Fruit fly (Drosophila melanogaster) whole organism, embryonic: Measurements from ENCODE around the gene beat-Vc.

Source experiments
- Adf1 ChIP-seq: fragments of 200-800 bp; sonication (Bioruptor generic); IDR thresholded peaks from 2 replicates; pipeline ENCODE4 v1.3.6; 2022; ENCODE audit warnings: missing biosample characterization, missing genetic modification characterization
- CG11695 ChIP-seq: fragments of 200-800 bp; sonication (Bioruptor generic); IDR thresholded peaks from 3 replicates; pipeline ENCODE4 v1.3.6; 2022; ENCODE audit warnings: missing biosample characterization, missing genetic modification characterization
- CG12219 ChIP-seq: fragments of 200-800 bp; sonication (Bioruptor generic); optimal IDR thresholded peaks from 3 replicates; lab custom pipeline; 2018; ENCODE audit warnings: missing biosample characterization, mild to moderate bottlenecking, missing genetic modification characterization
- CG13287 ChIP-seq: fragments of 200-800 bp; sonication (Bioruptor generic); IDR thresholded peaks from 2 replicates; pipeline ENCODE4 v1.3.6; 2022; ENCODE audit warnings: missing biosample characterization, missing genetic modification characterization; ENCODE audit not compliant: partially characterized antibody
- CG13424 ChIP-seq: fragments of 200-800 bp; sonication (Bioruptor generic); optimal IDR thresholded peaks from 2 replicates; lab custom pipeline; 2019; ENCODE audit warnings: missing biosample characterization, mild to moderate bottlenecking, missing genetic modification characterization, moderate library complexity
- CG14667 ChIP-seq: fragments of 200-800 bp; sonication (Bioruptor generic); IDR thresholded peaks from 2 replicates; pipeline ENCODE4 v1.3.6; 2022; ENCODE audit warnings: missing biosample characterization, missing genetic modification characterization
- CG15269 ChIP-seq: fragments of 200-800 bp; sonication (Bioruptor generic); optimal IDR thresholded peaks from 2 replicates; lab custom pipeline; 2018; ENCODE audit warnings: missing biosample characterization, mild to moderate bottlenecking, missing genetic modification characterization, moderate library complexity
- CG16813 ChIP-seq: fragments of 200-800 bp; sonication (Bioruptor generic); IDR thresholded peaks from 3 replicates; pipeline ENCODE4 v1.3.6; 2022; ENCODE audit warnings: missing biosample characterization, missing genetic modification characterization; ENCODE audit not compliant: partially characterized antibody
- CG16863 ChIP-seq: fragments of 200-800 bp; sonication (Bioruptor generic); optimal IDR thresholded peaks from 3 replicates; lab custom pipeline; 2016; ENCODE audit warnings: missing biosample characterization, missing genetic modification characterization
- CG17802 ChIP-seq: fragments of 200-800 bp; sonication (Bioruptor generic); optimal IDR thresholded peaks from 2 replicates; lab custom pipeline; 2018; ENCODE audit warnings: missing biosample characterization, mild to moderate bottlenecking, missing genetic modification characterization, moderate library complexity
- CG18262 ChIP-seq: fragments of 200-800 bp; optimal IDR thresholded peaks from 3 replicates; lab custom pipeline; 2019; ENCODE audit warnings: missing biosample characterization, mild to moderate bottlenecking, missing genetic modification characterization, moderate library complexity
- CG18476 ChIP-seq: fragments of 200-800 bp; sonication (Bioruptor generic); optimal IDR thresholded peaks from 2 replicates; lab custom pipeline; 2016; ENCODE audit warnings: missing biosample characterization, mild to moderate bottlenecking, missing genetic modification characterization
- CG18599 ChIP-seq: fragments of 200-800 bp; sonication (Bioruptor generic); optimal IDR thresholded peaks from 3 replicates; lab custom pipeline; 2017; ENCODE audit warnings: missing biosample characterization, missing genetic modification characterization, mild to moderate bottlenecking, moderate library complexity, missing genetic modification reagents
- CG2199 ChIP-seq: fragments of 200-800 bp; sonication (Bioruptor generic); IDR thresholded peaks from 3 replicates; pipeline ENCODE4 v1.3.6; 2022; ENCODE audit warnings: missing biosample characterization, missing genetic modification characterization
- CG34224 ChIP-seq: fragments of 200-800 bp; sonication (Bioruptor generic); IDR thresholded peaks from 3 replicates; pipeline ENCODE4 v1.3.6; 2022; ENCODE audit warnings: missing biosample characterization, missing genetic modification characterization; ENCODE audit not compliant: partially characterized antibody
- CG4730 ChIP-seq: fragments of 200-800 bp; sonication (Bioruptor generic); IDR thresholded peaks from 2 replicates; pipeline ENCODE4 v1.3.6; 2022; ENCODE audit warnings: missing biosample characterization, missing genetic modification characterization
- CG4854 ChIP-seq: fragments of 200-800 bp; sonication (Bioruptor generic); optimal IDR thresholded peaks from 2 replicates; lab custom pipeline; 2016; ENCODE audit warnings: missing biosample characterization, missing genetic modification characterization, inconsistent platforms
- CG5245 ChIP-seq: fragments of 200-800 bp; sonication (Bioruptor generic); optimal IDR thresholded peaks from 3 replicates; lab custom pipeline; 2016; ENCODE audit warnings: missing biosample characterization, missing genetic modification characterization
- CG5953 ChIP-seq: fragments of 200-800 bp; sonication (Bioruptor generic); IDR thresholded peaks from 2 replicates; pipeline ENCODE4 v1.3.6; 2022; ENCODE audit warnings: missing biosample characterization, missing genetic modification characterization
- CG7556 ChIP-seq: fragments of 200-800 bp; sonication (Bioruptor generic); optimal IDR thresholded peaks from 2 replicates; lab custom pipeline; 2017; ENCODE audit warnings: missing biosample characterization, mild to moderate bottlenecking, missing genetic modification characterization
- CG7786 ChIP-seq: fragments of 200-800 bp; sonication (Bioruptor generic); optimal IDR thresholded peaks from 2 replicates; lab custom pipeline; 2016; ENCODE audit warnings: missing biosample characterization, missing genetic modification characterization
- CG8089 ChIP-seq: fragments of 200-800 bp; sonication (Bioruptor generic); optimal IDR thresholded peaks from 3 replicates; lab custom pipeline; 2016; ENCODE audit warnings: missing biosample characterization, missing genetic modification characterization
- CG9609 ChIP-seq: fragments of 200-800 bp; sonication (Bioruptor generic); optimal IDR thresholded peaks from 3 replicates; lab custom pipeline; 2016; ENCODE audit warnings: missing biosample characterization, missing genetic modification characterization
- CG9727 ChIP-seq: fragments of 200-800 bp; sonication (Bioruptor generic); optimal IDR thresholded peaks from 3 replicates; lab custom pipeline; 2017; ENCODE audit warnings: missing biosample characterization, mild to moderate bottlenecking, missing genetic modification characterization
- D19A ChIP-seq: fragments of 200-800 bp; optimal IDR thresholded peaks from 3 replicates; lab custom pipeline; 2019; ENCODE audit warnings: missing biosample characterization, mild to moderate bottlenecking, missing genetic modification characterization, moderate library complexity
- HmgZ ChIP-seq: fragments of 200-800 bp; sonication (Bioruptor generic); optimal IDR thresholded peaks from 2 replicates; lab custom pipeline; 2018; ENCODE audit warnings: missing biosample characterization, mild to moderate bottlenecking, missing genetic modification characterization
- Hmr ChIP-seq: fragments of 200-800 bp; sonication (Bioruptor generic); optimal IDR thresholded peaks from 3 replicates; lab custom pipeline; 2017; ENCODE audit warnings: mild to moderate bottlenecking, missing biosample characterization, missing genetic modification reagents, missing genetic modification characterization
- MBD-R2 ChIP-seq: fragments of 200-800 bp; sonication (Bioruptor generic); IDR thresholded peaks from 2 replicates; pipeline ENCODE4 v1.3.6; 2022; ENCODE audit warnings: missing biosample characterization, missing genetic modification characterization
- MTF-1 ChIP-seq: fragments of 200-800 bp; sonication (Bioruptor generic); optimal IDR thresholded peaks from 2 replicates; lab custom pipeline; 2018; ENCODE audit warnings: missing biosample characterization, mild to moderate bottlenecking, missing genetic modification characterization, borderline replicate concordance
- NFAT ChIP-seq: fragments of 200-800 bp; sonication (Bioruptor generic); IDR thresholded peaks from 2 replicates; pipeline ENCODE4 v1.3.6; 2022; ENCODE audit warnings: missing biosample characterization, missing genetic modification characterization
- NK7.1 ChIP-seq: fragments of 200-800 bp; sonication (Bioruptor generic); optimal IDR thresholded peaks from 3 replicates; lab custom pipeline; 2016; ENCODE audit warnings: missing biosample characterization, missing genetic modification characterization
- Taf1 ChIP-seq: fragments of 200-800 bp; sonication (Bioruptor generic); IDR thresholded peaks from 2 replicates; pipeline ENCODE4 v1.3.6; 2022; ENCODE audit warnings: missing biosample characterization, missing genetic modification characterization
- Xrp1 ChIP-seq: fragments of 200-800 bp; sonication (Bioruptor generic); IDR thresholded peaks from 2 replicates; pipeline ENCODE4 v1.3.6; 2022; ENCODE audit warnings: missing biosample characterization, missing genetic modification characterization
- croc ChIP-seq: fragments of 200-800 bp; sonication (Bioruptor generic); conservative IDR thresholded peaks from 3 replicates; pipeline ENCODE4 v1.3.6; 2022; ENCODE audit warnings: missing biosample characterization, missing genetic modification characterization
- dysf ChIP-seq: fragments of 200-800 bp; sonication (Bioruptor generic); IDR thresholded peaks from 3 replicates; pipeline ENCODE4 v1.3.6; 2022; ENCODE audit warnings: missing biosample characterization, missing genetic modification characterization
- en ChIP-seq: fragments of 200-800 bp; sonication (Bioruptor generic); optimal IDR thresholded peaks from 2 replicates; lab custom pipeline; 2016; ENCODE audit warnings: missing biosample characterization, missing genetic modification characterization
- insv ChIP-seq, 2 experiments: fragments of 200-800 bp; sonication (Bioruptor generic); optimal IDR thresholded peaks; 3 replicates each; lab custom pipeline; 2016 to 2018; ENCODE audit warnings: missing biosample characterization in 2 of 2, missing genetic modification characterization in 2 of 2
- kni ChIP-seq: fragments of 200-800 bp; sonication (Bioruptor generic); optimal IDR thresholded peaks from 3 replicates; lab custom pipeline; 2017; ENCODE audit warnings: mild to moderate bottlenecking, missing biosample characterization, missing genetic modification reagents, missing genetic modification characterization
- lab ChIP-seq: fragments of 200-800 bp; sonication (Bioruptor generic); optimal IDR thresholded peaks from 3 replicates; lab custom pipeline; 2017; ENCODE audit warnings: missing biosample characterization, missing genetic modification characterization, mild to moderate bottlenecking, moderate library complexity, missing genetic modification reagents
- oc ChIP-seq: fragments of 200-800 bp; sonication (Bioruptor generic); optimal IDR thresholded peaks from 2 replicates; lab custom pipeline; 2018; ENCODE audit warnings: missing biosample characterization, mild to moderate bottlenecking, missing genetic modification characterization, moderate library complexity
- onecut ChIP-seq: fragments of 200-800 bp; sonication (Bioruptor generic); IDR thresholded peaks from 2 replicates; pipeline ENCODE4 v1.3.6; 2022; ENCODE audit warnings: missing biosample characterization, missing genetic modification characterization
- prd ChIP-seq, 3 experiments: fragments of >200 bp in 2 of 3; fragments of 200-800 bp in 1 of 3; sonication (Bioruptor generic) in 1 of 3; optimal IDR thresholded peaks in 2 of 3; IDR thresholded peaks in 1 of 3; 2 replicates in 2 of 3; 3 replicates in 1 of 3; pipeline versions ENCODE4 v1.3.6 to Lab custom; 2017 to 2022; ENCODE audit warnings: missing biosample characterization in 1 of 3, missing genetic modification characterization in 1 of 3
- pros ChIP-seq: fragments of 200-800 bp; sonication (Bioruptor generic); optimal IDR thresholded peaks from 3 replicates; lab custom pipeline; 2019; ENCODE audit warnings: missing biosample characterization, mild to moderate bottlenecking, missing genetic modification characterization, moderate library complexity
- repo ChIP-seq: fragments of 200-800 bp; sonication (Bioruptor generic); optimal IDR thresholded peaks from 2 replicates; lab custom pipeline; 2016; ENCODE audit warnings: missing biosample characterization, missing genetic modification characterization
- schlank ChIP-seq: fragments of 200-800 bp; sonication (Bioruptor generic); optimal IDR thresholded peaks from 2 replicates; lab custom pipeline; 2018; ENCODE audit warnings: missing biosample characterization, mild to moderate bottlenecking, missing genetic modification characterization
- usp ChIP-seq: fragments of >200 bp; optimal IDR thresholded peaks from 2 replicates; lab custom pipeline; 2017; ENCODE audit warnings: missing biosample characterization, missing genetic modification characterization
- vfl ChIP-seq: fragments of 200-800 bp; sonication (Bioruptor generic); optimal IDR thresholded peaks from 2 replicates; lab custom pipeline; 2016; ENCODE audit warnings: missing biosample characterization, missing genetic modification characterization
- wdn ChIP-seq: fragments of 200-800 bp; sonication (Bioruptor generic); IDR thresholded peaks from 2 replicates; pipeline ENCODE4 v1.3.6; 2022; ENCODE audit warnings: missing biosample characterization, missing genetic modification characterization
- wek ChIP-seq: fragments of 200-800 bp; sonication (Bioruptor generic); optimal IDR thresholded peaks from 3 replicates; lab custom pipeline; 2018; ENCODE audit warnings: missing biosample characterization, mild to moderate bottlenecking, missing genetic modification characterization, moderate library complexity
- z ChIP-seq: fragments of 200-800 bp; sonication (Bioruptor generic); IDR thresholded peaks from 3 replicates; pipeline ENCODE4 v1.3.6; 2022; ENCODE audit warnings: missing biosample characterization, missing genetic modification characterization
- zen ChIP-seq: fragments of 200-800 bp; sonication (Bioruptor generic); optimal IDR thresholded peaks from 3 replicates; lab custom pipeline; 2018; ENCODE audit warnings: missing biosample characterization, mild to moderate bottlenecking, missing genetic modification characterization, moderate library complexity

beat-Vc gene

DNA sequence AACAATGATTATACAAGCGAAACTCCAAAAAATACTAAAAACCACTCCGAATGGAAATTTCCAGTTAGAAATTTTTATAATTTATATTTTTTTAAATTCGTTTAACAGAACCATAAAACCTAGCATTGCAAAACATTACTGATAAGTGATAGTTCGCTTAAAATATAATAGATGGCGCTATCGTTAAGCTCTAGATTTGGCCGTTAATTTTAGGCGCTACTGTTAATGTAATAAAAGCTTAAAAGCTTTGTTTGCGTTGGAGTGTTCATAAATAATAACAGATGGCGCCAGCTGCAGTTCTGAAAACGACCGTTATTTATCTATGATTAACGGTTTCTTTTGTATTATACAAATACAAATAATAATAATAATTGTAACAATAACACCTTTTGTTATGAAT is 59.3 kb downstream of the beat-Vc start (continued):
- TF ChIP-seq en (no peak), NK7.1 (GFP tag; lab: Kevin White, UChicago) (no peak), oc (no peak), D19A (tag; lab: Kevin White, UChicago) (peak; percentile 4), Adf1 (GFP tag; lab: Robert Waterston, UW) (no peak), croc (GFP tag; lab: Robert Waterston, UW) (no peak), prd (optimal IDR thresholded peaks at IDR 0.05; lab: Kevin White, UChicago) (no peak), prd (GFP tag; IDR thresholded peaks at IDR 0.05; lab: Robert Waterston, UW) (no peak), kni (no peak), zen (tag; lab: Kevin White, UChicago) (no peak), HmgZ (tag; lab: Kevin White, UChicago) (peak; percentile 2), CG5245 (peak; percentile 18), CG13287 (GFP tag; lab: Robert Waterston, UW) (no peak), Xrp1 (no peak), CG16813 (no peak), CG18599 (GFP tag; lab: Kevin White, UChicago) (no peak), CG17802 (no peak), wek (no peak), CG18262 (tag; lab: Kevin White, UChicago) (peak; percentile 24), CG7786 (GFP tag; lab: Kevin White, UChicago) (no peak), CG9609 (GFP tag; lab: Kevin White, UChicago) (no peak), CG4730 (GFP tag; lab: Robert Waterston, UW) (no peak), CG14667 (GFP tag; lab: Robert Waterston, UW) (no peak), z (GFP tag; lab: Robert Waterston, UW) (no peak), lab (no peak), CG18476 (GFP tag; lab: Kevin White, UChicago) (no peak), CG15269 (tag; lab: Kevin White, UChicago) (peak; percentile 36), vfl (GFP tag; lab: Kevin White, UChicago) (no peak), repo (GFP tag; lab: Kevin White, UChicago) (no peak), dysf (GFP tag; lab: Robert Waterston, UW) (peak; percentile 9; the same call in 1 of the 3 replicates), insv (GFP tag; optimal IDR thresholded peaks at IDR 0.05; lab: Kevin White, UChicago) (no peak), CG11695 (GFP tag; lab: Robert Waterston, UW) (no peak), pros (GFP tag; lab: Kevin White, UChicago) (no peak), CG7556 (GFP tag; lab: Kevin White, UChicago) (no peak), Taf1 (GFP tag; lab: Robert Waterston, UW) (no peak), CG13424 (tag; lab: Kevin White, UChicago) (no peak), MBD-R2 (no peak), CG4854 (GFP tag; lab: Kevin White, UChicago) (no peak), CG12219 (GFP tag; lab: Kevin White, UChicago) (no peak), CG8089 (GFP tag; lab: Kevin White, UChicago) (no peak), onecut (GFP tag; lab: Robert Waterston, UW) (peak; percentile 9; the same call in 1 of the 2 replicates), wdn (GFP tag; lab: Robert Waterston, UW) (no peak), schlank (no peak), MTF-1 (no peak), CG16863 (GFP tag; lab: Kevin White, UChicago) (no peak), CG34224 (GFP tag; lab: Robert Waterston, UW) (no peak), CG9727 (no peak), CG5953 (GFP tag; lab: Robert Waterston, UW) (no peak), Hmr (GFP tag; lab: Kevin White, UChicago) (peak; percentile 22), usp (GFP tag; lab: Kevin White, UChicago) (no peak), NFAT (GFP tag; lab: Robert Waterston, UW) (peak; percentile 30; the same call in 1 of the 2 replicates), CG2199 (GFP tag; lab: Robert Waterston, UW) (no peak)
